Worm (Caenorhabditis elegans) whole organism, L4/young adult: ENCODE data around the gene lact-7.

Experiments used
- dao-5 ChIP-seq: sonication (generic microtip); optimal IDR thresholded peaks from 2 replicates; lab custom pipeline; 2016; ENCODE audit warnings: missing genotype, missing genetic modification characterization, moderate library complexity, missing compliant biosample characterization
- him-1 ChIP-seq: sonication (generic microtip); optimal IDR thresholded peaks from 2 replicates; lab custom pipeline; 2016; ENCODE audit warnings: missing genotype, missing genetic modification reagents, missing genetic modification characterization, missing compliant biosample characterization

DNA sequence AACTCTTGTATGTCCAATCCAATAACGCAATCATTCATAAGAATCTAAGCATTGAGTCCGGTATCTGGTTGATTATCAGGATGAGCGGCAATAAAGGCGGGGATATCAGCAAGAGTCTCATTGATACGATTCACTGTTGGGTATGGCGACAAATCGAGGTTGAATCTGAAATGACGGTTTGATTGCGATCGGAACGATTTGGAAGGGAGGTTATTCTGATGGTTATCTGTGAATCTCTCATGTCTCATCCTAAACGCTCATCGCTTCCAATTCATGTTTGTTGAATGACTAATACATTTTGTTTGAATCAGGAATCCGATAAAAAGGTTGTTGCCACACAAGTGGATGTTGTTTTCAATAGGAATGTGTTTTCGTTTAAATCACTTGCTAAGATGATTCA, 32.5 kb upstream of the lact-7 start:
- no peak for TF ChIP-seq him-1 (tag; lab: Kevin White, UChicago)
- no peak for TF ChIP-seq dao-5
